Worm (Caenorhabditis elegans) whole organism, L3 larva: Measurements from ENCODE around the gene str-261.

Experiments used
- R02D3.7 ChIP-seq: fragments of 150-350 bp; optimal IDR thresholded peaks from 2 replicates; lab custom pipeline; 2014; ENCODE audit warnings: missing biosample characterization, missing genetic modification characterization
- ZK546.5 ChIP-seq: sonication (generic microtip); optimal IDR thresholded peaks from 2 replicates; lab custom pipeline; 2017; ENCODE audit warnings: missing biosample characterization, missing genetic modification characterization
- ama-1 ChIP-seq: fragments of 150-350 bp; optimal IDR thresholded peaks from 2 replicates; lab custom pipeline; 2018
- ceh-16 ChIP-seq: sonication (generic microtip); optimal IDR thresholded peaks from 2 replicates; lab custom pipeline; 2017; ENCODE audit warnings: missing biosample characterization, missing genetic modification characterization
- ceh-28 ChIP-seq: fragments of 150-350 bp; optimal IDR thresholded peaks from 2 replicates; lab custom pipeline; 2014; ENCODE audit warnings: missing biosample characterization, missing genetic modification reagents, missing genetic modification characterization
- ceh-82 ChIP-seq: fragments of 150-350 bp; optimal IDR thresholded peaks from 2 replicates; lab custom pipeline; 2014; ENCODE audit warnings: missing biosample characterization, missing genetic modification characterization
- daf-12 ChIP-seq: fragments of 150-350 bp; optimal IDR thresholded peaks from 2 replicates; lab custom pipeline; 2014; ENCODE audit warnings: missing biosample characterization, missing genetic modification reagents, missing genetic modification characterization
- egl-27 ChIP-seq: sonication (generic microtip); optimal IDR thresholded peaks from 4 replicates; lab custom pipeline; 2017; ENCODE audit warnings: missing biosample characterization, missing genetic modification reagents, missing genetic modification characterization
- egl-5 ChIP-seq: fragments of 150-350 bp; optimal IDR thresholded peaks from 2 replicates; lab custom pipeline; 2017; ENCODE audit warnings: missing biosample characterization, missing genetic modification reagents, missing genetic modification characterization, inconsistent platforms
- elt-1 ChIP-seq: fragments of 150-350 bp; optimal IDR thresholded peaks from 2 replicates; lab custom pipeline; 2014; ENCODE audit warnings: missing biosample characterization, missing genetic modification characterization
- elt-2 ChIP-seq: sonication (generic microtip); optimal IDR thresholded peaks from 2 replicates; lab custom pipeline; 2016; ENCODE audit warnings: missing genetic modification reagents, mild to moderate bottlenecking, missing genetic modification characterization, missing compliant biosample characterization
- eor-1 ChIP-seq, 2 experiments: fragments of 150-350 bp; optimal IDR thresholded peaks; 2 replicates each; lab custom pipeline; 2014 to 2018; ENCODE audit warnings: missing biosample characterization in 2 of 2, missing genetic modification characterization in 2 of 2
- fkh-2 ChIP-seq: fragments of 150-350 bp; optimal IDR thresholded peaks from 2 replicates; lab custom pipeline; 2014; ENCODE audit warnings: missing biosample characterization, missing genetic modification reagents, missing genetic modification characterization
- fos-1 ChIP-seq: fragments of 150-350 bp; optimal IDR thresholded peaks from 2 replicates; lab custom pipeline; 2014; ENCODE audit warnings: missing biosample characterization, missing genetic modification characterization
- hmg-11 ChIP-seq: sonication (generic microtip); optimal IDR thresholded peaks from 2 replicates; lab custom pipeline; 2016; ENCODE audit warnings: missing genetic modification characterization, missing compliant biosample characterization
- jun-1 ChIP-seq: fragments of 150-350 bp; optimal IDR thresholded peaks from 2 replicates; lab custom pipeline; 2014; ENCODE audit warnings: missing biosample characterization, missing genetic modification reagents, missing genetic modification characterization
- lin-15B ChIP-seq: fragments of 150-350 bp; optimal IDR thresholded peaks from 2 replicates; lab custom pipeline; 2014; ENCODE audit warnings: missing biosample characterization, missing genetic modification characterization
- lin-39 ChIP-seq: fragments of 150-350 bp; optimal IDR thresholded peaks from 2 replicates; lab custom pipeline; 2018; ENCODE audit warnings: missing biosample characterization, missing genetic modification reagents, missing genetic modification characterization
- lsy-12 ChIP-seq: sonication (generic microtip); optimal IDR thresholded peaks from 2 replicates; lab custom pipeline; 2016; ENCODE audit warnings: mild to moderate bottlenecking, missing genetic modification characterization, missing compliant biosample characterization
- mdl-1 ChIP-seq: fragments of 150-350 bp; optimal IDR thresholded peaks from 2 replicates; lab custom pipeline; 2014; ENCODE audit warnings: missing biosample characterization, missing genetic modification characterization
- mml-1 ChIP-seq: fragments of 150-350 bp; sonication (generic microtip); optimal IDR thresholded peaks from 3 replicates; lab custom pipeline; 2014; ENCODE audit warnings: missing biosample characterization, missing genetic modification characterization
- nfya-1 ChIP-seq: sonication (generic microtip); optimal IDR thresholded peaks from 2 replicates; lab custom pipeline; 2017; ENCODE audit warnings: missing genetic modification characterization, mild to moderate bottlenecking, missing compliant biosample characterization, antibody characterized with exemption, moderate library complexity; ENCODE audit not compliant: insufficient read depth
- nhr-11 ChIP-seq: fragments of 150-350 bp; optimal IDR thresholded peaks from 2 replicates; lab custom pipeline; 2014; ENCODE audit warnings: missing biosample characterization, missing genetic modification characterization
- nhr-23 ChIP-seq: fragments of 150-350 bp; optimal IDR thresholded peaks from 2 replicates; lab custom pipeline; 2014; ENCODE audit warnings: missing biosample characterization, missing genetic modification reagents, missing genetic modification characterization
- nhr-237 ChIP-seq: fragments of 150-350 bp; optimal IDR thresholded peaks from 2 replicates; lab custom pipeline; 2014; ENCODE audit warnings: missing biosample characterization, missing genetic modification characterization
- nhr-25 ChIP-seq: sonication (generic microtip); optimal IDR thresholded peaks from 2 replicates; lab custom pipeline; 2017; ENCODE audit warnings: missing biosample characterization, missing genetic modification characterization
- nhr-43 ChIP-seq: sonication (generic microtip); optimal IDR thresholded peaks from 2 replicates; lab custom pipeline; 2016; ENCODE audit warnings: mild to moderate bottlenecking, missing genetic modification characterization, missing compliant biosample characterization; ENCODE audit not compliant: poor library complexity, severe bottlenecking
- nhr-76 ChIP-seq: fragments of 150-350 bp; sonication (generic microtip); optimal IDR thresholded peaks from 5 replicates; lab custom pipeline; 2014; ENCODE audit warnings: missing biosample characterization, missing genetic modification characterization
- nhr-77 ChIP-seq: fragments of 150-350 bp; optimal IDR thresholded peaks from 2 replicates; lab custom pipeline; 2014; ENCODE audit warnings: missing biosample characterization, missing genetic modification characterization
- pha-4 ChIP-seq: fragments of 150-350 bp; optimal IDR thresholded peaks from 2 replicates; lab custom pipeline; 2014; ENCODE audit warnings: missing biosample characterization, missing genetic modification reagents, missing genetic modification characterization
- pqm-1 ChIP-seq: fragments of 150-350 bp; optimal IDR thresholded peaks from 2 replicates; lab custom pipeline; 2017; ENCODE audit warnings: missing biosample characterization, missing genetic modification characterization, inconsistent platforms
- sea-2 ChIP-seq: fragments of 150-350 bp; sonication (generic microtip); optimal IDR thresholded peaks from 4 replicates; lab custom pipeline; 2014; ENCODE audit warnings: missing biosample characterization, missing genetic modification reagents, missing genetic modification characterization
- skn-1 ChIP-seq: fragments of 150-350 bp; optimal IDR thresholded peaks from 2 replicates; lab custom pipeline; 2014; ENCODE audit warnings: missing biosample characterization, missing genetic modification characterization
- snpc-4 ChIP-seq: fragments of 150-350 bp; optimal IDR thresholded peaks from 2 replicates; lab custom pipeline; 2014; ENCODE audit warnings: missing biosample characterization, missing genetic modification characterization
- tbx-2 ChIP-seq: sonication (generic microtip); optimal IDR thresholded peaks from 2 replicates; lab custom pipeline; 2016; ENCODE audit warnings: mild to moderate bottlenecking, missing genetic modification characterization, missing compliant biosample characterization
- unc-39 ChIP-seq: sonication (generic microtip); optimal IDR thresholded peaks from 4 replicates; lab custom pipeline; 2017; ENCODE audit warnings: missing biosample characterization, missing genetic modification characterization
- unc-62 ChIP-seq: fragments of 150-350 bp; sonication (generic microtip); optimal IDR thresholded peaks from 4 replicates; lab custom pipeline; 2014; ENCODE audit warnings: missing biosample characterization, missing genetic modification reagents, missing genetic modification characterization
- ztf-11 ChIP-seq: fragments of 150-350 bp; optimal IDR thresholded peaks from 2 replicates; lab custom pipeline; 2014; ENCODE audit warnings: missing biosample characterization, missing genetic modification characterization
- ztf-4 ChIP-seq: fragments of 150-350 bp; optimal IDR thresholded peaks from 2 replicates; lab custom pipeline; 2014; ENCODE audit warnings: missing biosample characterization, missing genetic modification characterization

Gene str-261

DNA sequence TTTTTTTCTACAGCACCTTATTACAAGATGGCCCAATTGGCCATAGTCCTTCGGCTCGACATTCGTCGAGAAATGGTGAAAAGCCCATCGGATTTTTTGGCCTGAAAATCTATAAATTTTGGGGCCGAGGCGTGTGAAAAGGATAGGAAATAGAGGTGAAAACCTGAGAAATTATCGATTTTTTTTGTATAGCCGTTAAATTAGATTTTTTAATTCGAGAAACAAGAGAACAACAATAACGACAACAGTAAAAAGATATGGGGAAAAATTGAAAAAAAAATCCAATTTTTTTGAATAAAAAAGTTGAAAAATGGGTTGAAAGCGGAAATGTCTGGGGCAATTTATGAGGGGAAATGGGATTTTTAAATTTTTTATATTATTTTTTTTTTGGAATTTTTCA, 25.6 kb downstream of the str-261 start, which contains the start of gene hmt-1:
Gene hmt-1 (minus strand): TSS at position 101 of the 400 bp plus-strand sequence.
- TF ChIP-seq nfya-1 (tag; lab: Kevin White, UChicago) = no peak
- no peak for TF ChIP-seq hmg-11
- no peak for TF ChIP-seq nhr-43 (tag; lab: Kevin White, UChicago)
- no peak for TF ChIP-seq ceh-28 (tag; lab: Kevin White, UChicago)
- TF ChIP-seq nhr-76 (tag; lab: Kevin White, UChicago) = no peak
- TF ChIP-seq ama-1 (lab: Kevin White, UChicago) = no peak
- no peak for TF ChIP-seq ZK546.5
- TF ChIP-seq unc-39 (tag; lab: Kevin White, UChicago) = no peak
- no peak for TF ChIP-seq jun-1 (tag; lab: Kevin White, UChicago)

DNA sequence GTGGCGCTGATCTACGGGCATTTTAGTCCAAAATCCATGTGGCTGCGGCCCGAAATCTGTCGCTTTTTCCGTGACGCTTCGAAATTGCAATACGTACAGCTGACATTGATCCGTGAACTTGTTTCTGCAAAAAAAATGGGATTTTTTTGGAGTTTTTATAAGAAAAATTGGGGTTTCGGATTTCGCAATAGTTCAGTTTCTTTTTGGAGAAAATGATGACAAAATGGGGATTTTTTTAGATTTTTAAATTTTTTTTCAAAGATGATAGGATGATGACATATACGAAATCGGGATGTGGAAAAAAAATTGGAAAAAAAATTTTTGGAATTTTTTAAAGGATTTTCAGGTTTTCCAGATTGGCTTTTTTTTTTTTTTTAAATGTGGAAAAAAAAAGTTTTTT, 26.9 kb downstream of the str-261 start:
- no peak for TF ChIP-seq nhr-43 (tag; lab: Kevin White, UChicago)
- peak; percentile 17 for TF ChIP-seq hmg-11
- TF ChIP-seq, all 47 proteins: peak for 1

DNA sequence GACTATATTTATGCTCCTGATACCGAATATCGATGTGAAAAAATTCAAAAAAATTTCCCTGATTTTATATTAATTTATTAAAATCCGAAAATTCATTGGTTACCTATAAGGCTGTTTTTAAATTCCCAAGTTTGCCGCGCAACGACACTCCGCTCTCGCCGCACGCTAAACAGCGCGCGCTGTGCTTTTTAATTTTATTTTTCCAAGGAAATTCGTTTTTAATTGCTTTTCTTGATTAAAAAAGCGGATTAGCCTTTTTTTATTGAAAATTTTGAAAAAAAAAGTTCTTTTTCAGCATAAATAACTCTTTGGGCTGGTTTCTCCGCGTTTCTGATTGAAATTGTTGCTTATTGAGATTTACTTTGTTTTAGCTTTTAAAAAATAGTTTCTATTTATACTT, 33.0 kb downstream of the str-261 start:
- TF ChIP-seq nhr-237 (tag; lab: Kevin White, UChicago) (no peak), fkh-2 (tag; lab: Kevin White, UChicago) (no peak), skn-1 (no peak), lin-15B (tag; lab: Kevin White, UChicago) (no peak), lsy-12 (no peak), ceh-16 (tag; lab: Kevin White, UChicago) (no peak), fos-1 (tag; lab: Kevin White, UChicago) (no peak), mdl-1 (tag; lab: Kevin White, UChicago) (no peak), daf-12 (tag; lab: Kevin White, UChicago) (no peak)

DNA sequence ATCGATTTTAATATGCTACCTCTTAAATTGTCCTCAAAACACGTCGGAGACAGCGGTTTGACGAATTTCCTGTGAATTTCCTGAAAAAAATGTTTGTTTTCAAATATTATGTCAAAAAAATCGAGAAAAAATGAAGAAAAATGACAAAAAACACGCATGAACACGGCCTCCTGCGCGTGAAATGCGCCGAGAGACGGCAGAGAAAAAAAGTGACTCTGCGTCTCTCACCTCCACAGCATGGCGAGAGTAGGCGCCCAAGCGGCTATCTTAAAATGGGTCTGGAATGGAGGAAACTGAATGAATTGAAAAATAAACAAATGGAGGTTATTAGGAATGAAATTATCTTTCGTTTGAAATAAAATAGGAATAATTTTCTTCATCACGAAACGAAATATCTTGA, 36.4 kb downstream of the str-261 start:
- TF ChIP-seq lin-15B (tag; lab: Kevin White, UChicago) (peak; percentile 66), pha-4 (peak; percentile 45), ceh-82 (tag; lab: Kevin White, UChicago) (peak; percentile 21), nhr-43 (tag; lab: Kevin White, UChicago) (peak; percentile 69), nhr-77 (tag; lab: Kevin White, UChicago) (peak; percentile 57), nhr-237 (tag; lab: Kevin White, UChicago) (no peak), lsy-12 (peak; percentile 26), egl-27 (no peak), elt-1 (tag; lab: Kevin White, UChicago) (no peak), jun-1 (tag; lab: Kevin White, UChicago) (peak; percentile 37), unc-39 (tag; lab: Kevin White, UChicago) (no peak), fos-1 (tag; lab: Kevin White, UChicago) (no peak), ceh-28 (tag; lab: Kevin White, UChicago) (peak; percentile 25), nhr-23 (tag; lab: Kevin White, UChicago) (peak; percentile 64), tbx-2 (tag; lab: Kevin White, UChicago) (no peak), nhr-11 (tag; lab: Kevin White, UChicago) (no peak), snpc-4 (tag; lab: Kevin White, UChicago) (peak; percentile 56), ztf-4 (no peak), ceh-16 (tag; lab: Kevin White, UChicago) (no peak), hmg-11 (peak; percentile 67), ZK546.5 (no peak), nhr-25 (peak; percentile 25), egl-5 (no peak), mml-1 (tag; lab: Kevin White, UChicago) (no peak), nfya-1 (tag; lab: Kevin White, UChicago) (peak; percentile 51), eor-1 (tag; optimal IDR thresholded peaks at IDR 0.05; lab: Kevin White, UChicago) (no peak), lin-39 (tag; lab: Kevin White, UChicago) (peak; percentile 18), pqm-1 (tag; lab: Kevin White, UChicago) (no peak), elt-2 (peak; percentile 38), R02D3.7 (tag; lab: Kevin White, UChicago) (peak; percentile 40), unc-62 (GFP tag; lab: Kevin White, UChicago) (no peak), mdl-1 (tag; lab: Kevin White, UChicago) (no peak), sea-2 (GFP tag; lab: Kevin White, UChicago) (no peak), ztf-11 (tag; lab: Kevin White, UChicago) (no peak)
